Fruit fly (Drosophila melanogaster): ENCODE measurements around the gene Tie.

Gene Tie

DNA sequence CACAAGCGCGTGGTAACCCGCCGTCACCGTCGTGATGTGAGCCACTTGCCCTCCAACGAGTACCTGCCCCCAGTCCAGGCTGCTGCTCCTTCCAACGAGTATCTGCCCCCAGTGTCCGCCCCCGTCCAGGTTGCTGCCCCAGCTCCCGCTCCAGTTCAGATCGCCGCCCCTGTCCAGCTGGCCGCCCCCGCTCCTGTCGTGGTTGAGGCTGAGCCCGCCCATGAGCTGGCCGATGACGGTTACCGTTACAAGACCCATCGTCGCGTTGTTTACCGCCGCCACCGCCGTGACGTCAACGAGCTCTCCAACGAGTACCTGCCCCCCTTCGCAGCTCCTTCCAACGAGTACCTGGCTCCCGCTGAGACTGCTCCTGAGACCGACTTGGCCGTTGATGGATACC is 51.2 kb downstream of the Tie start (continued):
- no peak for TF ChIP-seq CG11723 (GFP tag; optimal IDR thresholded peaks at IDR 0.05)
- TF ChIP-seq Dip2 (GFP tag; IDR thresholded peaks at IDR 0.05): no peak
- no peak for TF ChIP-seq kah (GFP tag; optimal IDR thresholded peaks at IDR 0.05)
- TF ChIP-seq CkIIα-i1 (GFP tag; IDR thresholded peaks at IDR 0.05): no peak
- TF ChIP-seq dpn (GFP tag; optimal IDR thresholded peaks at IDR 0.05): no peak
- no peak for TF ChIP-seq CG7556 (GFP tag; optimal IDR thresholded peaks at IDR 0.05)
- TF ChIP-seq eyg (GFP tag; optimal IDR thresholded peaks at IDR 0.05): no peak
- no peak for TF ChIP-seq CG10543 (GFP tag; optimal IDR thresholded peaks at IDR 0.05)
- TF ChIP-seq CG10979 (tag; optimal IDR thresholded peaks at IDR 0.05): no peak
- peak; percentile 12; the same call in 1 of the 2 replicates for TF ChIP-seq CG9215 (GFP tag; IDR thresholded peaks at IDR 0.05)
- peak; percentile 5; the same call in 1 of the 2 replicates for TF ChIP-seq CG14014 (GFP tag; IDR thresholded peaks at IDR 0.05)
- TF ChIP-seq Optix (GFP tag; IDR thresholded peaks at IDR 0.05): no peak
- TF ChIP-seq ssp (GFP tag; IDR thresholded peaks at IDR 0.05): peak; percentile 24; the same call in 1 of the 2 replicates
- TF ChIP-seq CG6175 (GFP tag; IDR thresholded peaks at IDR 0.05): peak; percentile 10; the same call in 1 of the 3 replicates
- TF ChIP-seq ara (GFP tag; IDR thresholded peaks at IDR 0.05): no peak
- TF ChIP-seq mld (GFP tag; IDR thresholded peaks at IDR 0.05; ENCODE audit: partially characterized antibody): 0 out of 3 replicates have a peak, but pooled peaks have one; percentile 36

DNA sequence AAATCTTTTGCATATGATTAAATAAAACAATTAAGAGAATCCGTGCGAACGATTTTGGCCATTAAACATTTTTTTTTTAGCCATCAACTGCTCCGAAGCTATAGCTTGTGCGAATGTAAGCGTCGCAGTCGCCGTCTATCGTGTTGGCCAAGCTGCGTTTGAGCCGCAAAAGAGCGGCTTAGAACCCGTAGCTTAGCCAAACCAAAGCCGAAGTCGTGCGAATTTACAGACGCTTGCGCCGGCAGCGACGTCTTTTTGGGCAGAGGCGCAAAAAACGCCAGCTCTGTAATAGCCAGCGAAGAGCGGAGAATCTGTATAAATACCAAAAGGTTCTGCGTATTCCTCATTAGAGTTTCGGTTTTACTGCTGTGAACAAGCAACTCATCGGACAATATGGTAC is 52.0 kb downstream of the Tie start, which contains the start of gene CG7465:
Gene CG7465, plus strand, starts transcription at position 346 of the 400 bp plus-strand sequence.
- TF ChIP-seq CG15514 (GFP tag; optimal IDR thresholded peaks at IDR 0.05) (no peak), CG3281 (GFP tag; optimal IDR thresholded peaks at IDR 0.05) (no peak), run (tag; optimal IDR thresholded peaks at IDR 0.05) (no peak), lola (GFP tag; optimal IDR thresholded peaks at IDR 0.05) (no peak), CG13894 (tag; optimal IDR thresholded peaks at IDR 0.05) (peak; percentile 27), CG34376 (GFP tag; optimal IDR thresholded peaks at IDR 0.05) (no peak), Adf1 (GFP tag; IDR thresholded peaks at IDR 0.05) (peak; percentile 54; the same call in 1 of the 2 replicates), abd-A (tag; optimal IDR thresholded peaks at IDR 0.05) (peak; percentile 68), cwo (GFP tag; optimal IDR thresholded peaks at IDR 0.05) (no peak), CG9797 (GFP tag; optimal IDR thresholded peaks at IDR 0.05) (no peak), gcm2 (GFP tag; optimal IDR thresholded peaks at IDR 0.05) (no peak), btn (GFP tag; optimal IDR thresholded peaks at IDR 0.05) (no peak), wor (GFP tag; IDR thresholded peaks at IDR 0.05) (no peak), ftz-f1 (GFP tag; optimal IDR thresholded peaks at IDR 0.05) (no peak), CG10462 (GFP tag; optimal IDR thresholded peaks at IDR 0.05) (no peak), exex (tag; optimal IDR thresholded peaks at IDR 0.05) (no peak), aop (GFP tag; IDR thresholded peaks at IDR 0.05) (no peak), CG8281 (tag; optimal IDR thresholded peaks at IDR 0.05) (no peak), CG15269 (tag; optimal IDR thresholded peaks at IDR 0.05) (no peak), CG9437 (GFP tag; optimal IDR thresholded peaks at IDR 0.05) (no peak), CG33213 (GFP tag; optimal IDR thresholded peaks at IDR 0.05) (no peak), CG10431 (GFP tag; optimal IDR thresholded peaks at IDR 0.05) (no peak), E2f1 (GFP tag; IDR thresholded peaks at IDR 0.05) (no peak), mam (GFP tag; optimal IDR thresholded peaks at IDR 0.05) (no peak), chinmo (GFP tag; IDR thresholded peaks at IDR 0.05; ENCODE audit: partially characterized antibody) (peak; percentile 64; the same call in 1 of the 4 replicates), Asciz (GFP tag; optimal IDR thresholded peaks at IDR 0.05) (no peak)

Data from whole organism, embryonic.